Fruit fly (Drosophila melanogaster) whole organism, embryonic: ENCODE results near the gene CG43090.
A peak's percentile ranks its signal among the peaks of the same experiment; 100 is the strongest.

Source experiments
- B-H1 ChIP-seq: fragments of 200-800 bp; sonication (Bioruptor generic); IDR thresholded peaks from 3 replicates; pipeline ENCODE4 v1.3.6; 2022; ENCODE audit warnings: missing biosample characterization, missing genetic modification characterization
- C15 ChIP-seq: fragments of 200-800 bp; sonication (Bioruptor generic); IDR thresholded peaks from 3 replicates; pipeline ENCODE4 v1.3.6; 2022; ENCODE audit warnings: missing biosample characterization, missing genetic modification characterization
- CG10147 ChIP-seq: fragments of 200-800 bp; sonication (Bioruptor generic); optimal IDR thresholded peaks from 2 replicates; lab custom pipeline; 2019; ENCODE audit warnings: missing biosample characterization, mild to moderate bottlenecking, missing genetic modification characterization, moderate library complexity
- CG12659 ChIP-seq: fragments of 200-800 bp; sonication (Bioruptor generic); optimal IDR thresholded peaks from 3 replicates; lab custom pipeline; 2017; ENCODE audit warnings: mild to moderate bottlenecking, missing biosample characterization, missing genetic modification reagents, missing genetic modification characterization
- CG13287 ChIP-seq: fragments of 200-800 bp; sonication (Bioruptor generic); IDR thresholded peaks from 2 replicates; pipeline ENCODE4 v1.3.6; 2022; ENCODE audit warnings: missing biosample characterization, missing genetic modification characterization; ENCODE audit not compliant: partially characterized antibody
- CG13894 ChIP-seq: fragments of 200-800 bp; sonication (Bioruptor generic); optimal IDR thresholded peaks from 3 replicates; lab custom pipeline; 2018; ENCODE audit warnings: missing biosample characterization, mild to moderate bottlenecking, missing genetic modification characterization, moderate library complexity
- CG14050 ChIP-seq: fragments of 200-800 bp; sonication (Bioruptor generic); IDR thresholded peaks from 3 replicates; pipeline ENCODE4 v1.3.6; 2022; ENCODE audit warnings: missing biosample characterization, missing genetic modification characterization
- CG15479 ChIP-seq: fragments of 200-800 bp; sonication (Bioruptor generic); optimal IDR thresholded peaks from 3 replicates; lab custom pipeline; 2019; ENCODE audit warnings: missing biosample characterization, mild to moderate bottlenecking, missing genetic modification characterization, moderate library complexity
- CG15696 ChIP-seq: fragments of 200-800 bp; sonication (Bioruptor generic); optimal IDR thresholded peaks from 2 replicates; lab custom pipeline; 2019; ENCODE audit warnings: missing biosample characterization, mild to moderate bottlenecking, missing genetic modification characterization, moderate library complexity
- CG16815 ChIP-seq: fragments of 200-800 bp; sonication (Bioruptor generic); optimal IDR thresholded peaks from 3 replicates; lab custom pipeline; 2017; ENCODE audit warnings: missing biosample characterization, mild to moderate bottlenecking, missing genetic modification characterization
- CG17568 ChIP-seq: fragments of 200-800 bp; sonication (Bioruptor generic); optimal IDR thresholded peaks from 2 replicates; lab custom pipeline; 2018; ENCODE audit warnings: missing biosample characterization, mild to moderate bottlenecking, missing genetic modification characterization, moderate library complexity
- CG18619 ChIP-seq: fragments of 200-800 bp; sonication (Bioruptor generic); optimal IDR thresholded peaks from 3 replicates; lab custom pipeline; 2017; ENCODE audit warnings: missing biosample characterization, mild to moderate bottlenecking, missing genetic modification characterization
- CG2889 ChIP-seq: fragments of 200-800 bp; sonication (Bioruptor generic); IDR thresholded peaks from 3 replicates; pipeline ENCODE4 v1.3.6; 2022; ENCODE audit warnings: missing biosample characterization, missing genetic modification characterization
- CG30403 ChIP-seq: fragments of 200-800 bp; sonication (Bioruptor generic); optimal IDR thresholded peaks from 3 replicates; lab custom pipeline; 2016; ENCODE audit warnings: missing biosample characterization, missing genetic modification characterization
- CG32532 ChIP-seq: fragments of 200-800 bp; sonication (Bioruptor generic); IDR thresholded peaks from 2 replicates; pipeline ENCODE4 v1.3.6; 2022; ENCODE audit warnings: missing biosample characterization, missing genetic modification characterization
- CG33557 ChIP-seq: fragments of 200-800 bp; sonication (Bioruptor generic); optimal IDR thresholded peaks from 2 replicates; lab custom pipeline; 2019; ENCODE audit warnings: missing biosample characterization, mild to moderate bottlenecking, missing genetic modification characterization, moderate library complexity
- CG3838 ChIP-seq: fragments of 200-800 bp; sonication (Bioruptor generic); optimal IDR thresholded peaks from 3 replicates; lab custom pipeline; 2016; ENCODE audit warnings: missing biosample characterization, missing genetic modification characterization
- CG42726 ChIP-seq: fragments of 200-800 bp; sonication (Bioruptor generic); IDR thresholded peaks from 2 replicates; pipeline ENCODE4 v1.3.6; 2022; ENCODE audit warnings: missing biosample characterization, missing genetic modification characterization; ENCODE audit not compliant: partially characterized antibody
- CG5245 ChIP-seq: fragments of 200-800 bp; sonication (Bioruptor generic); optimal IDR thresholded peaks from 3 replicates; lab custom pipeline; 2016; ENCODE audit warnings: missing biosample characterization, missing genetic modification characterization
- CG6689 ChIP-seq: fragments of 200-800 bp; sonication (Bioruptor generic); IDR thresholded peaks from 2 replicates; pipeline ENCODE4 v1.3.6; 2022; ENCODE audit warnings: missing biosample characterization, missing genetic modification characterization
- CG7839 ChIP-seq: fragments of 200-800 bp; sonication (Bioruptor generic); optimal IDR thresholded peaks from 3 replicates; lab custom pipeline; 2018; ENCODE audit warnings: missing biosample characterization, mild to moderate bottlenecking, missing genetic modification characterization, moderate library complexity
- CG8944 ChIP-seq: fragments of 200-800 bp; sonication (Bioruptor generic); optimal IDR thresholded peaks from 3 replicates; lab custom pipeline; 2016; ENCODE audit warnings: missing biosample characterization, missing genetic modification characterization
- CG9817 ChIP-seq: fragments of 200-800 bp; sonication (Bioruptor generic); optimal IDR thresholded peaks from 2 replicates; lab custom pipeline; 2018; ENCODE audit warnings: missing biosample characterization, mild to moderate bottlenecking, missing genetic modification characterization, moderate library complexity
- Camta ChIP-seq: fragments of 200-800 bp; sonication (Bioruptor generic); optimal IDR thresholded peaks from 2 replicates; lab custom pipeline; 2016; ENCODE audit warnings: missing biosample characterization, missing genetic modification characterization
- Eip74EF ChIP-seq, 2 experiments: fragments of 200-800 bp in 1 of 2; fragments of >200 bp in 1 of 2; sonication (Bioruptor generic) in 1 of 2; optimal IDR thresholded peaks; 2 replicates each; lab custom pipeline; 2017 to 2019; ENCODE audit warnings: missing biosample characterization in 2 of 2, missing genetic modification characterization in 2 of 2, mild to moderate bottlenecking in 1 of 2, moderate library complexity in 1 of 2
- Jarid2 ChIP-seq: fragments of 200-800 bp; sonication (Bioruptor generic); optimal IDR thresholded peaks from 3 replicates; lab custom pipeline; 2017; ENCODE audit warnings: mild to moderate bottlenecking, missing biosample characterization, missing genetic modification reagents, missing genetic modification characterization
- MBD-R2 ChIP-seq: fragments of 200-800 bp; sonication (Bioruptor generic); IDR thresholded peaks from 2 replicates; pipeline ENCODE4 v1.3.6; 2022; ENCODE audit warnings: missing biosample characterization, missing genetic modification characterization
- Med ChIP-seq: fragments of 200-800 bp; sonication (Bioruptor generic); peaks from one replicate; lab custom pipeline; 2016; ENCODE audit warnings: missing biosample characterization, missing genetic modification characterization, mild to moderate bottlenecking, inconsistent platforms, moderate library complexity
- Oli ChIP-seq: fragments of 200-800 bp; sonication (Bioruptor generic); optimal IDR thresholded peaks from 2 replicates; lab custom pipeline; 2018; ENCODE audit warnings: missing biosample characterization, mild to moderate bottlenecking, missing genetic modification characterization, moderate library complexity
- Pdp1 ChIP-seq, 2 experiments: fragments of 200-800 bp; sonication (Bioruptor generic); optimal IDR thresholded peaks; 3 replicates each; lab custom pipeline; 2016; ENCODE audit warnings: missing biosample characterization in 2 of 2, missing genetic modification characterization in 2 of 2, mild to moderate bottlenecking in 1 of 2, moderate library complexity in 1 of 2
- Ptx1 ChIP-seq: fragments of 200-800 bp; sonication (Bioruptor generic); IDR thresholded peaks from 2 replicates; pipeline ENCODE4 v1.3.6; 2022; ENCODE audit warnings: missing biosample characterization, missing genetic modification characterization
- Rfx ChIP-seq: fragments of 200-800 bp; sonication (Bioruptor generic); IDR thresholded peaks from 2 replicates; pipeline ENCODE4 v1.3.6; 2022; ENCODE audit warnings: missing biosample characterization, missing genetic modification characterization
- Side ChIP-seq: fragments of 200-800 bp; sonication (Bioruptor generic); optimal IDR thresholded peaks from 2 replicates; lab custom pipeline; 2016; ENCODE audit warnings: missing biosample characterization, missing genetic modification characterization
- ab ChIP-seq: fragments of 200-800 bp; sonication (Bioruptor generic); optimal IDR thresholded peaks from 2 replicates; lab custom pipeline; 2016; ENCODE audit warnings: missing biosample characterization, missing genetic modification characterization
- cwo ChIP-seq: fragments of 200-800 bp; sonication (Bioruptor generic); optimal IDR thresholded peaks from 3 replicates; lab custom pipeline; 2017; ENCODE audit warnings: missing biosample characterization, missing genetic modification characterization, mild to moderate bottlenecking, moderate library complexity, missing genetic modification reagents
- disco-r ChIP-seq: fragments of 200-800 bp; sonication (Bioruptor generic); optimal IDR thresholded peaks from 2 replicates; lab custom pipeline; 2016; ENCODE audit warnings: missing biosample characterization, missing genetic modification characterization
- eyg ChIP-seq: fragments of 200-800 bp; sonication (Bioruptor generic); optimal IDR thresholded peaks from 3 replicates; lab custom pipeline; 2016; ENCODE audit warnings: missing biosample characterization, missing genetic modification characterization
- fd3F ChIP-seq: fragments of 200-800 bp; sonication (Bioruptor generic); optimal IDR thresholded peaks from 2 replicates; lab custom pipeline; 2018; ENCODE audit warnings: missing biosample characterization, mild to moderate bottlenecking, missing genetic modification characterization, moderate library complexity
- fd96Cb ChIP-seq: fragments of 200-800 bp; sonication (Bioruptor generic); optimal IDR thresholded peaks from 2 replicates; lab custom pipeline; 2018; ENCODE audit warnings: missing biosample characterization, mild to moderate bottlenecking, missing genetic modification characterization, moderate library complexity
- gsb ChIP-seq: fragments of 200-800 bp; sonication (Bioruptor generic); IDR thresholded peaks from 2 replicates; pipeline ENCODE4 v1.3.6; 2022; ENCODE audit warnings: missing biosample characterization, missing genetic modification characterization
- gt ChIP-seq: fragments of 200-800 bp; sonication (Bioruptor generic); IDR thresholded peaks from 2 replicates; pipeline ENCODE4 v1.3.6; 2022; ENCODE audit warnings: missing biosample characterization, missing genetic modification characterization
- inv ChIP-seq: fragments of 200-800 bp; sonication (Bioruptor generic); IDR thresholded peaks from 2 replicates; pipeline ENCODE4 v1.3.6; 2022; ENCODE audit warnings: missing biosample characterization, missing genetic modification characterization; ENCODE audit not compliant: partially characterized antibody
- p53 ChIP-seq: fragments of 200-800 bp; sonication (Bioruptor generic); optimal IDR thresholded peaks from 2 replicates; lab custom pipeline; 2016; ENCODE audit warnings: missing biosample characterization, missing genetic modification characterization
- pita ChIP-seq: fragments of 200-800 bp; sonication (Bioruptor generic); optimal IDR thresholded peaks from 2 replicates; lab custom pipeline; 2017; ENCODE audit warnings: missing biosample characterization, mild to moderate bottlenecking, missing genetic modification characterization
- prd ChIP-seq, 3 experiments: fragments of >200 bp in 2 of 3; fragments of 200-800 bp in 1 of 3; sonication (Bioruptor generic) in 1 of 3; optimal IDR thresholded peaks in 2 of 3; IDR thresholded peaks in 1 of 3; 2 replicates in 2 of 3; 3 replicates in 1 of 3; pipeline versions ENCODE4 v1.3.6 to Lab custom; 2017 to 2022; ENCODE audit warnings: missing biosample characterization in 1 of 3, missing genetic modification characterization in 1 of 3
- scrt ChIP-seq: fragments of 200-800 bp; sonication (Bioruptor generic); optimal IDR thresholded peaks from 2 replicates; lab custom pipeline; 2018; ENCODE audit warnings: missing biosample characterization, mild to moderate bottlenecking, missing genetic modification characterization, moderate library complexity
- sisA ChIP-seq: fragments of 200-800 bp; sonication (Bioruptor generic); IDR thresholded peaks from 2 replicates; pipeline ENCODE4 v1.3.6; 2022; ENCODE audit warnings: missing biosample characterization, missing genetic modification characterization
- slp2 ChIP-seq: fragments of 200-800 bp; sonication (Bioruptor generic); optimal IDR thresholded peaks from 2 replicates; lab custom pipeline; 2016; ENCODE audit warnings: missing biosample characterization, missing genetic modification characterization
- tgo ChIP-seq: fragments of 200-800 bp; sonication (Bioruptor generic); IDR thresholded peaks from 3 replicates; pipeline ENCODE4 v1.3.6; 2022; ENCODE audit warnings: missing biosample characterization, missing genetic modification characterization
- trh ChIP-seq: fragments of 200-800 bp; sonication (Bioruptor generic); optimal IDR thresholded peaks from 2 replicates; lab custom pipeline; 2016; ENCODE audit warnings: missing biosample characterization, missing genetic modification characterization
- ttk ChIP-seq: fragments of 200-800 bp; sonication (Bioruptor generic); IDR thresholded peaks from 2 replicates; pipeline ENCODE4 v2.1.2; 2022; ENCODE audit warnings: missing biosample characterization, missing genetic modification characterization
- usp ChIP-seq: fragments of >200 bp; optimal IDR thresholded peaks from 2 replicates; lab custom pipeline; 2017; ENCODE audit warnings: missing biosample characterization, missing genetic modification characterization
- wdn ChIP-seq: fragments of 200-800 bp; sonication (Bioruptor generic); IDR thresholded peaks from 2 replicates; pipeline ENCODE4 v1.3.6; 2022; ENCODE audit warnings: missing biosample characterization, missing genetic modification characterization

CG43090 gene

DNA sequence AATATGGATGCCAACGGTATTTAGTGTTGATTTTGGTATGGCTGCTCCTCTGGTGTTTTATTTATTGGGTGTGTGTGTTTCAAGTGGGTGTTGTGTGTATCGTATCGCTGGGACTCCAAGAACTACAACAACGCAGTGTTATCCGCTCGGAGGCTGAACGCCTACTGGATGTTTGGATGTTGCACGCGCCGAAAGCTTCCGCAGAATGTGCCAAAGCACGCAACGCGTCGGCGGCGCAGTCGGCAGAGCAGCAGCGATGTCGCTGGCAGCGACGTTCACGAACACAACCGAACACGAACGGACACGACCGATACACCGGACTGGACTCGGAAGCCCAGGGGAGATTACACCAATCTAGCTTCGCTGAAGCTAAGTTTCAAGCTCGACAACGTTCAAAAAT, 7.4 kb downstream of the CG43090 start, which contains the start of gene Ca-alpha1T (continued):
- no peak for TF ChIP-seq gsb (GFP tag; lab: Robert Waterston, UW)
- no peak for TF ChIP-seq CG15479 (GFP tag; lab: Kevin White, UChicago)
- TF ChIP-seq prd (optimal IDR thresholded peaks at IDR 0.05; lab: Kevin White, UChicago) = no peak
- TF ChIP-seq prd (GFP tag; IDR thresholded peaks at IDR 0.05; lab: Robert Waterston, UW) = no peak
- no peak for TF ChIP-seq gt
- TF ChIP-seq Pdp1 (GFP tag; optimal IDR thresholded peaks at IDR 0.05; lab: Kevin White, UChicago) = no peak
- TF ChIP-seq CG17568 (GFP tag; lab: Kevin White, UChicago) = no peak
- TF ChIP-seq CG33557 (GFP tag; lab: Kevin White, UChicago) = no peak
- peak; percentile 32 for TF ChIP-seq Jarid2 (GFP tag; lab: Kevin White, UChicago)
- TF ChIP-seq CG2889 = no peak
- no peak for TF ChIP-seq fd3F (GFP tag; lab: Kevin White, UChicago)
- TF ChIP-seq disco-r = no peak
- TF ChIP-seq cwo (GFP tag; lab: Kevin White, UChicago) = no peak
- no peak for TF ChIP-seq inv (GFP tag; lab: Robert Waterston, UW)
- TF ChIP-seq ttk (GFP tag; lab: Robert Waterston, UW) = no peak
- no peak for TF ChIP-seq CG9817 (tag; lab: Kevin White, UChicago)
- no peak for TF ChIP-seq Med
- TF ChIP-seq B-H1 (GFP tag; lab: Robert Waterston, UW) = no peak
- no peak for TF ChIP-seq slp2 (GFP tag; lab: Kevin White, UChicago)
- TF ChIP-seq Ptx1 (GFP tag; lab: Robert Waterston, UW) = no peak
- TF ChIP-seq Eip74EF (GFP tag; optimal IDR thresholded peaks at IDR 0.05; lab: Kevin White, UChicago) = no peak
- TF ChIP-seq CG7839 (tag; lab: Kevin White, UChicago) = no peak
- no peak for TF ChIP-seq trh
- TF ChIP-seq Oli = no peak
- TF ChIP-seq CG6689 = no peak
- 0 out of 2 replicates have a peak, but pooled peaks have one; percentile 35 for TF ChIP-seq Rfx
- TF ChIP-seq CG5245 (GFP tag; lab: Kevin White, UChicago) = no peak
- no peak for TF ChIP-seq CG10147
- no peak for TF ChIP-seq eyg (GFP tag; lab: Kevin White, UChicago)
- TF ChIP-seq MBD-R2 (GFP tag; lab: Robert Waterston, UW) = no peak
- no peak for TF ChIP-seq Side (GFP tag; lab: Kevin White, UChicago)
- no peak for TF ChIP-seq CG42726
- no peak for TF ChIP-seq CG12659
- TF ChIP-seq tgo (GFP tag; lab: Robert Waterston, UW) = no peak
- no peak for TF ChIP-seq CG14050
- TF ChIP-seq CG13894 (tag; lab: Kevin White, UChicago) = peak; percentile 0
- peak; percentile 78 for TF ChIP-seq scrt (GFP tag; lab: Kevin White, UChicago)
- TF ChIP-seq, all 482 proteins: peak for 12

DNA sequence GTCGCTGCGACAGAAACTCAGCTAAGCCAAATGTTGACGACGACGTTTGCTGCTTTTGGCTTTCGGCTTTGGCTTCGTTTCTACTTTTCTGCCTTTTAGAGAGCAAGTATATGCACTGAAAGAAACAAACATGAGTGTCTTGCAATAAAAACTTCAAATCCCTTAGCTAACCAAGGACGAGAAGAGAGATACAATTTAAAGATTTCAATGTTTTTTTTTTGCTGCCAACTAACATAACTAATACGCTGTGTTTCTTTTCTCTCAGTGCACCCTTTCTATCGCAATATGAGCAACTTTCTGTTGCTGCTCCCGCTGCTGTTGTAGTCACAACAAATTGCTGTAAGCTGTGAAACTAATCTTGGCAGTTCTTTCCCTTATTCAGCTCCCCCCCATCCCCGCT, 20.3 kb downstream of the CG43090 start:
- TF ChIP-seq sisA (GFP tag; lab: Robert Waterston, UW) (peak; percentile 66), ab (GFP tag; lab: Kevin White, UChicago) (no peak), CG8944 (GFP tag; lab: Kevin White, UChicago) (no peak), CG3838 (GFP tag; lab: Kevin White, UChicago) (no peak), C15 (GFP tag; lab: Robert Waterston, UW) (no peak), CG13287 (GFP tag; lab: Robert Waterston, UW) (no peak), CG16815 (no peak), p53 (GFP tag; lab: Kevin White, UChicago) (peak; percentile 26), CG30403 (GFP tag; lab: Kevin White, UChicago) (peak; percentile 18), pita (GFP tag; lab: Kevin White, UChicago) (no peak), CG15696 (tag; lab: Kevin White, UChicago) (no peak), CG32532 (GFP tag; lab: Robert Waterston, UW) (no peak), fd96Cb (peak; percentile 23), CG18619 (no peak), usp (GFP tag; lab: Kevin White, UChicago) (no peak), Camta (GFP tag; lab: Kevin White, UChicago) (no peak), wdn (GFP tag; lab: Robert Waterston, UW) (no peak)
